Worm (Caenorhabditis elegans) whole organism, L2 larva: Measurements from ENCODE around the gene K09A11.1.

Source experiments
- F13H6.1 ChIP-seq: sonication (generic microtip); optimal IDR thresholded peaks from 2 replicates; lab custom pipeline; 2016; ENCODE audit warnings: missing genetic modification characterization, missing compliant biosample characterization
- ZK546.5 ChIP-seq: sonication (generic microtip); optimal IDR thresholded peaks from 2 replicates; lab custom pipeline; 2017; ENCODE audit warnings: missing biosample characterization, missing genetic modification characterization
- alr-1 ChIP-seq: fragments of 150-350 bp; optimal IDR thresholded peaks from 2 replicates; lab custom pipeline; 2014; ENCODE audit warnings: missing biosample characterization, missing genetic modification characterization
- aly-2 ChIP-seq: fragments of 150-350 bp; optimal IDR thresholded peaks from 2 replicates; lab custom pipeline; 2014; ENCODE audit warnings: missing biosample characterization, missing genetic modification characterization
- ama-1 ChIP-seq: fragments of 150-350 bp; optimal IDR thresholded peaks from 2 replicates; lab custom pipeline; 2018; ENCODE audit warnings: inconsistent platforms
- ceh-16 ChIP-seq: fragments of 150-350 bp; optimal IDR thresholded peaks from 2 replicates; lab custom pipeline; 2014; ENCODE audit warnings: missing biosample characterization, missing genetic modification characterization
- ceh-82 ChIP-seq: fragments of 150-350 bp; optimal IDR thresholded peaks from 2 replicates; lab custom pipeline; 2014; ENCODE audit warnings: missing biosample characterization, missing genetic modification characterization
- crh-2 ChIP-seq: sonication (generic microtip); optimal IDR thresholded peaks from 2 replicates; lab custom pipeline; 2017; ENCODE audit warnings: missing biosample characterization, missing genetic modification characterization
- egl-27 ChIP-seq: sonication (generic microtip); optimal IDR thresholded peaks from 3 replicates; lab custom pipeline; 2017; ENCODE audit warnings: missing biosample characterization, missing genetic modification reagents, missing genetic modification characterization
- elt-1 ChIP-seq: fragments of 150-350 bp; optimal IDR thresholded peaks from 2 replicates; lab custom pipeline; 2014; ENCODE audit warnings: missing biosample characterization, missing genetic modification characterization
- elt-3 ChIP-seq: sonication (generic microtip); optimal IDR thresholded peaks from 2 replicates; lab custom pipeline; 2017; ENCODE audit warnings: missing biosample characterization, missing genetic modification characterization
- fos-1 ChIP-seq: fragments of 150-350 bp; optimal IDR thresholded peaks from 2 replicates; lab custom pipeline; 2014; ENCODE audit warnings: missing biosample characterization, missing genetic modification characterization
- gmeb-1 ChIP-seq: fragments of 150-350 bp; optimal IDR thresholded peaks from 2 replicates; lab custom pipeline; 2014; ENCODE audit warnings: missing biosample characterization, missing genetic modification characterization
- lin-11 ChIP-seq: fragments of 150-350 bp; sonication (generic microtip); optimal IDR thresholded peaks from 2 replicates; lab custom pipeline; 2014; ENCODE audit warnings: missing biosample characterization, missing genetic modification characterization, inconsistent platforms, mixed read lengths
- lin-39 ChIP-seq: fragments of 150-350 bp; optimal IDR thresholded peaks from 2 replicates; lab custom pipeline; 2014; ENCODE audit warnings: missing biosample characterization, missing genetic modification reagents, missing genetic modification characterization
- lsy-2 ChIP-seq, 2 experiments: fragments of 150-350 bp in 1 of 2; sonication (generic microtip) in 1 of 2; optimal IDR thresholded peaks; 2 replicates each; lab custom pipeline; 2014 to 2017; ENCODE audit warnings: missing biosample characterization in 2 of 2, missing genetic modification characterization in 2 of 2
- mbf-1 ChIP-seq: sonication (generic microtip); optimal IDR thresholded peaks from 2 replicates; lab custom pipeline; 2017; ENCODE audit warnings: missing biosample characterization, missing genetic modification characterization
- nhr-10 ChIP-seq: sonication (generic microtip); optimal IDR thresholded peaks from 2 replicates; lab custom pipeline; 2017; ENCODE audit warnings: missing biosample characterization, missing genetic modification characterization
- nhr-12 ChIP-seq: fragments of 150-350 bp; optimal IDR thresholded peaks from 2 replicates; lab custom pipeline; 2014; ENCODE audit warnings: missing biosample characterization, missing genetic modification characterization
- nhr-129 ChIP-seq: fragments of 150-350 bp; optimal IDR thresholded peaks from 2 replicates; lab custom pipeline; 2014; ENCODE audit warnings: missing biosample characterization, missing genetic modification characterization
- nhr-6 ChIP-seq: fragments of 150-350 bp; optimal IDR thresholded peaks from 2 replicates; lab custom pipeline; 2014; ENCODE audit warnings: missing biosample characterization, missing genetic modification characterization
- nhr-77 ChIP-seq: fragments of 150-350 bp; optimal IDR thresholded peaks from 2 replicates; lab custom pipeline; 2014; ENCODE audit warnings: missing biosample characterization, missing genetic modification characterization
- sem-4 ChIP-seq: fragments of 150-350 bp; optimal IDR thresholded peaks from 2 replicates; lab custom pipeline; 2014; ENCODE audit warnings: missing biosample characterization, missing genetic modification reagents, missing genetic modification characterization
- sma-3 ChIP-seq: sonication (generic microtip); optimal IDR thresholded peaks from 2 replicates; lab custom pipeline; 2016; ENCODE audit warnings: missing genetic modification reagents, missing genetic modification characterization, missing compliant biosample characterization
- sma-9 ChIP-seq, 2 experiments: fragments of 150-350 bp in 1 of 2; sonication (generic microtip) in 1 of 2; optimal IDR thresholded peaks; 2 replicates each; lab custom pipeline; 2014 to 2016; ENCODE audit warnings: missing genetic modification characterization in 2 of 2, mild to moderate bottlenecking in 1 of 2, missing biosample characterization in 1 of 2, missing compliant biosample characterization in 1 of 2, missing genetic modification reagents in 1 of 2, moderate library complexity in 1 of 2
- snpc-4 ChIP-seq: fragments of 150-350 bp; optimal IDR thresholded peaks from 2 replicates; lab custom pipeline; 2014; ENCODE audit warnings: missing biosample characterization, missing genetic modification characterization
- unc-39 ChIP-seq: fragments of 150-350 bp; optimal IDR thresholded peaks from 2 replicates; lab custom pipeline; 2014; ENCODE audit warnings: missing biosample characterization, missing genetic modification characterization
- unc-55 ChIP-seq: fragments of 150-350 bp; sonication (generic microtip); optimal IDR thresholded peaks from 3 replicates; lab custom pipeline; 2014; ENCODE audit warnings: missing biosample characterization, missing genetic modification reagents, missing genetic modification characterization
- zag-1 ChIP-seq: fragments of 150-350 bp; optimal IDR thresholded peaks from 2 replicates; lab custom pipeline; 2014; ENCODE audit warnings: missing biosample characterization, missing genetic modification characterization
- ztf-1 ChIP-seq: fragments of 200-800 bp; sonication (Bioruptor generic); conservative IDR thresholded peaks from 2 replicates; pipeline ENCODE4 v1.3.6; 2022; ENCODE audit warnings: missing genetic modification characterization, missing compliant biosample characterization
- ztf-11 ChIP-seq: sonication (generic microtip); optimal IDR thresholded peaks from 2 replicates; lab custom pipeline; 2017; ENCODE audit warnings: missing biosample characterization, missing genetic modification characterization
- ztf-4 ChIP-seq: fragments of 150-350 bp; optimal IDR thresholded peaks from 2 replicates; lab custom pipeline; 2014; ENCODE audit warnings: missing biosample characterization, missing genetic modification characterization

K09A11.1 gene

ce11 chrX:13306869-13307446 is 44.7 kb downstream of the K09A11.1 start (continued):
- TF ChIP-seq elt-1 (no peak), snpc-4 (tag; lab: Kevin White, UChicago) (peak; percentile 21), ceh-82 (tag; lab: Kevin White, UChicago) (peak; percentile 53), ceh-16 (peak; percentile 36)

- peak; percentile 14 for TF ChIP-seq unc-55
- TF ChIP-seq elt-3 (tag; lab: Kevin White, UChicago), result no peak
These were observed 45.6 kb downstream of the K09A11.1 start for ce11 chrX:13307852-13308251.

- no peak for TF ChIP-seq sem-4 (tag; lab: Kevin White, UChicago)
- TF ChIP-seq nhr-77 (tag; lab: Kevin White, UChicago), result no peak
- no peak for TF ChIP-seq zag-1 (tag; lab: Kevin White, UChicago)
These were observed 46.5 kb downstream of the K09A11.1 start, which contains the start of gene srxa-8 for ce11 chrX:13308745-13309144. srxa-8 (minus strand) TSS chrX:13308845.

ce11 chrX:13310763-13311162 is 48.5 kb downstream of the K09A11.1 start:
- no peak for TF ChIP-seq nhr-10
- TF ChIP-seq ztf-1 (GFP tag; lab: Robert Waterston, UW), result no peak
- no peak for TF ChIP-seq alr-1 (tag; lab: Kevin White, UChicago)
- TF ChIP-seq snpc-4 (tag; lab: Kevin White, UChicago), result no peak
- TF ChIP-seq lsy-2 (tag; optimal IDR thresholded peaks at IDR 0.05; lab: Kevin White, UChicago), result peak in 1 of 2 experiments; percentile 1
- TF ChIP-seq aly-2, result no peak
- TF ChIP-seq ztf-11 (tag; lab: Kevin White, UChicago), result no peak
- TF ChIP-seq ZK546.5 (tag; lab: Kevin White, UChicago), result no peak
- TF ChIP-seq fos-1 (tag; lab: Kevin White, UChicago), result peak; percentile 96
- peak; percentile 53 for TF ChIP-seq gmeb-1 (tag; lab: Kevin White, UChicago)
- no peak for TF ChIP-seq unc-39 (tag; lab: Kevin White, UChicago)
- TF ChIP-seq sma-3 (GFP tag; lab: Kevin White, UChicago), result peak; percentile 11
- no peak for TF ChIP-seq ceh-82 (tag; lab: Kevin White, UChicago)
- no peak for TF ChIP-seq lin-39 (tag; lab: Kevin White, UChicago)
- TF ChIP-seq nhr-129 (tag; lab: Kevin White, UChicago), result peak; percentile 14
- peak; percentile 83 for TF ChIP-seq crh-2 (tag; lab: Kevin White, UChicago)
- TF ChIP-seq nhr-6 (tag; lab: Kevin White, UChicago), result no peak
- TF ChIP-seq ztf-4 (tag; lab: Kevin White, UChicago), result no peak
- TF ChIP-seq lin-11 (tag; lab: Kevin White, UChicago), result no peak
- no peak for TF ChIP-seq ama-1 (lab: Kevin White, UChicago)
- peak; percentile 73 for TF ChIP-seq sma-9 (GFP tag; optimal IDR thresholded peaks at IDR 0.05; lab: Kevin White, UChicago)
- no peak for TF ChIP-seq sma-9 (tag; optimal IDR thresholded peaks at IDR 0.05; lab: Kevin White, UChicago)
- no peak for TF ChIP-seq sem-4 (tag; lab: Kevin White, UChicago)
- TF ChIP-seq F13H6.1, result peak; percentile 21
- no peak for TF ChIP-seq nhr-12 (tag; lab: Kevin White, UChicago)

ce11 chrX:13311641-13312423 is 49.5 kb downstream of the K09A11.1 start, which contains the start of gene F46G10.1:
F46G10.1 (minus strand) TSS chrX:13311755.
- TF ChIP-seq mbf-1 (no peak), crh-2 (tag; lab: Kevin White, UChicago) (peak; percentile 45), ama-1 (lab: Kevin White, UChicago) (no peak), unc-39 (tag; lab: Kevin White, UChicago) (no peak), fos-1 (tag; lab: Kevin White, UChicago) (peak; percentile 86), egl-27 (tag; lab: Kevin White, UChicago) (no peak), nhr-10 (no peak), zag-1 (tag; lab: Kevin White, UChicago) (no peak), sma-9 (GFP tag; optimal IDR thresholded peaks at IDR 0.05; lab: Kevin White, UChicago) (peak; percentile 49), sma-9 (tag; optimal IDR thresholded peaks at IDR 0.05; lab: Kevin White, UChicago) (no peak)
